Worm (Caenorhabditis elegans) whole organism, L4 larva: ENCODE measurements around the gene T19B10.5.

ENCODE experiments used
- dmd-8 ChIP-seq: fragments of 200-800 bp; sonication (Bioruptor generic); IDR thresholded peaks from 2 replicates; pipeline ENCODE4 v1.3.6; 2022; ENCODE audit warnings: missing genetic modification characterization, missing compliant biosample characterization
- fos-1 ChIP-seq: fragments of 150-350 bp; optimal IDR thresholded peaks from 2 replicates; lab custom pipeline; 2014; ENCODE audit warnings: missing biosample characterization, missing genetic modification characterization
- hlh-30 ChIP-seq: sonication (generic microtip); optimal IDR thresholded peaks from 2 replicates; lab custom pipeline; 2017; ENCODE audit warnings: antibody characterized with exemption, mild to moderate bottlenecking, missing genetic modification characterization, missing compliant biosample characterization; ENCODE audit not compliant: insufficient read depth
- lsy-2 ChIP-seq, 2 experiments: fragments of 150-350 bp in 1 of 2; sonication (generic microtip) in 1 of 2; optimal IDR thresholded peaks; 2 replicates each; lab custom pipeline; 2014 to 2017; ENCODE audit warnings: missing biosample characterization in 2 of 2, missing genetic modification characterization in 2 of 2
- mdl-1 ChIP-seq, 2 experiments: fragments of 150-350 bp in 1 of 2; sonication (generic microtip) in 1 of 2; optimal IDR thresholded peaks; 2 replicates each; lab custom pipeline; 2014 to 2017; ENCODE audit warnings: missing biosample characterization in 2 of 2, missing genetic modification characterization in 2 of 2
- set-16 ChIP-seq: fragments of 200-800 bp; sonication (Bioruptor generic); IDR thresholded peaks from 2 replicates; pipeline ENCODE4 v1.3.6; 2022; ENCODE audit warnings: missing genetic modification reagents, missing genetic modification characterization, missing compliant biosample characterization
- skn-1 ChIP-seq: fragments of 150-350 bp; optimal IDR thresholded peaks from 2 replicates; lab custom pipeline; 2014; ENCODE audit warnings: missing biosample characterization, missing genetic modification characterization
- zip-11 ChIP-seq: fragments of 200-800 bp; sonication (Bioruptor generic); IDR thresholded peaks from 2 replicates; pipeline ENCODE4 v1.3.6; 2022; ENCODE audit warnings: missing genetic modification characterization, missing compliant biosample characterization

DNA sequence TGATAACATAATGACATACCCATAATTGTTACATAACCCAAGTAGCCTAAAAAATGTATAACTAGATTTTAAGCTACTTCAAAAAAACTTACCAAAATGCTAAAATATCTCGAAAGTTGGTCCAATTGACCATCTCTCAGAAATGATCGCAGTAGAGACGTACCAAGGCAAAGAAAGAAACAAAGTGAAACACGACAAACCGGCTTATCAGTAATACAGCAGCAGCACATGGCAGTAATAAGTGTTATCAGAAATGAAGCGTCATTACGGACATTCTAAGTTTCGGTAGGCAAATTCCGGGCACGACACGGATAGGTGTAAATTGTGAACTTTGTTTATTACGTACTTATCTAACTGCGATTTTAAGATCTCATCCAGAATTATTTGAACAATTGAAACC, 31.0 kb downstream of the T19B10.5 start, which contains the start of gene cln-3.1:
- TF ChIP-seq fos-1 (tag; lab: Kevin White, UChicago) = no peak
- TF ChIP-seq hlh-30 = no peak
- TF ChIP-seq zip-11 = no peak
- no peak for TF ChIP-seq lsy-2 (tag; optimal IDR thresholded peaks at IDR 0.05; lab: Kevin White, UChicago)
- no peak for TF ChIP-seq set-16 (GFP tag; lab: Robert Waterston, UW)
- no peak for TF ChIP-seq dmd-8 (GFP tag; lab: Robert Waterston, UW)
- no peak for TF ChIP-seq skn-1 (tag; lab: Kevin White, UChicago)
- no peak for TF ChIP-seq mdl-1 (tag; optimal IDR thresholded peaks at IDR 0.05; lab: Kevin White, UChicago)
